Worm (Caenorhabditis elegans): ENCODE data around the gene serp-1.1.

ce11 chrX:15828059-15828458 lies 13.3 kb upstream of the serp-1.1 start, which contains the start of gene Y7A5A.20:
- no peak for TF ChIP-seq atf-7 (tag; optimal IDR thresholded peaks at IDR 0.05)
- TF ChIP-seq snpc-1.1 (tag; optimal IDR thresholded peaks at IDR 0.05; ENCODE audit: insufficient read depth): no peak
- TF ChIP-seq ets-4 (GFP tag; optimal IDR thresholded peaks at IDR 0.05): no peak
- no peak for TF ChIP-seq B0336.3 (GFP tag; IDR thresholded peaks at IDR 0.05)
- TF ChIP-seq hlh-12 (tag; optimal IDR thresholded peaks at IDR 0.05): no peak
- no peak for TF ChIP-seq B0261.1 (tag; optimal IDR thresholded peaks at IDR 0.05)
- no peak for TF ChIP-seq F49E8.2 (tag; optimal IDR thresholded peaks at IDR 0.05; ENCODE audit: insufficient read depth)
- no peak for TF ChIP-seq mel-28 (tag; optimal IDR thresholded peaks at IDR 0.05; ENCODE audit: borderline replicate concordance)

Measured in whole organism, young adult.